Fruit fly (Drosophila melanogaster) whole organism, prepupa: ENCODE results near the gene CG8260.

Experiments
- Blimp-1 ChIP-seq: fragments of 200-800 bp; sonication (Bioruptor generic); optimal IDR thresholded peaks from 3 replicates; lab custom pipeline; 2017; ENCODE audit warnings: missing biosample characterization, missing genetic modification characterization, mild to moderate bottlenecking, moderate library complexity, missing genetic modification reagents
- CG10631 ChIP-seq: fragments of 200-800 bp; sonication (Bioruptor generic); optimal IDR thresholded peaks from 2 replicates; lab custom pipeline; 2016; ENCODE audit warnings: missing biosample characterization, missing genetic modification characterization
- CG10669 ChIP-seq: fragments of 200-800 bp; sonication (Bioruptor generic); optimal IDR thresholded peaks from 3 replicates; lab custom pipeline; 2018; ENCODE audit warnings: missing biosample characterization, mild to moderate bottlenecking, missing genetic modification characterization, moderate library complexity
- CG11294 ChIP-seq: fragments of 200-800 bp; sonication (Bioruptor generic); IDR thresholded peaks from 2 replicates; pipeline ENCODE4 v1.3.6; 2022; ENCODE audit warnings: missing biosample characterization, missing genetic modification characterization
- CG11902 ChIP-seq: fragments of 200-800 bp; sonication (Bioruptor generic); optimal IDR thresholded peaks from 3 replicates; lab custom pipeline; 2016; ENCODE audit warnings: missing biosample characterization, missing genetic modification characterization
- CG15336 ChIP-seq: fragments of 200-800 bp; sonication (Bioruptor generic); IDR thresholded peaks from 2 replicates; pipeline ENCODE4 v1.3.6; 2022; ENCODE audit warnings: missing biosample characterization, missing genetic modification characterization
- CG1621 ChIP-seq: fragments of 200-800 bp; sonication (Bioruptor generic); optimal IDR thresholded peaks from 3 replicates; lab custom pipeline; 2018; ENCODE audit warnings: missing biosample characterization, mild to moderate bottlenecking, missing genetic modification characterization
- CG3032 ChIP-seq: fragments of 200-800 bp; optimal IDR thresholded peaks from 2 replicates; lab custom pipeline; 2019; ENCODE audit warnings: missing biosample characterization, mild to moderate bottlenecking, missing genetic modification characterization, moderate library complexity
- CG31627 ChIP-seq: fragments of 200-800 bp; sonication (Bioruptor generic); optimal IDR thresholded peaks from 3 replicates; lab custom pipeline; 2016; ENCODE audit warnings: missing biosample characterization, missing genetic modification characterization
- CG32006 ChIP-seq: fragments of 200-800 bp; sonication (Bioruptor generic); optimal IDR thresholded peaks from 3 replicates; lab custom pipeline; 2017; ENCODE audit warnings: missing biosample characterization, mild to moderate bottlenecking, missing genetic modification characterization
- CG34406 ChIP-seq: fragments of 200-800 bp; sonication (Bioruptor generic); optimal IDR thresholded peaks from 3 replicates; lab custom pipeline; 2016; ENCODE audit warnings: missing biosample characterization, missing genetic modification characterization
- CG3919 ChIP-seq: fragments of 200-800 bp; sonication (Bioruptor generic); optimal IDR thresholded peaks from 3 replicates; lab custom pipeline; 2016; ENCODE audit warnings: missing biosample characterization, missing genetic modification characterization
- CG4318 ChIP-seq: fragments of 200-800 bp; sonication (Bioruptor generic); optimal IDR thresholded peaks from 3 replicates; lab custom pipeline; 2017; ENCODE audit warnings: missing biosample characterization, mild to moderate bottlenecking, missing genetic modification characterization
- CG6163 ChIP-seq: fragments of 200-800 bp; sonication (Bioruptor generic); IDR thresholded peaks from 3 replicates; pipeline ENCODE4 v1.3.6; 2022; ENCODE audit warnings: missing biosample characterization, missing genetic modification characterization
- CG6276 ChIP-seq: fragments of 200-800 bp; sonication (Bioruptor generic); optimal IDR thresholded peaks from 2 replicates; lab custom pipeline; 2017; ENCODE audit warnings: missing biosample characterization, mild to moderate bottlenecking, missing genetic modification characterization
- CG6792 ChIP-seq: fragments of 200-800 bp; sonication (Bioruptor generic); optimal IDR thresholded peaks from 3 replicates; lab custom pipeline; 2016; ENCODE audit warnings: missing biosample characterization, missing genetic modification characterization
- CG6808 ChIP-seq: fragments of 200-800 bp; sonication (Bioruptor generic); optimal IDR thresholded peaks from 3 replicates; lab custom pipeline; 2017; ENCODE audit warnings: missing biosample characterization, missing genetic modification characterization, mild to moderate bottlenecking, moderate library complexity, missing genetic modification reagents
- CG6854 ChIP-seq: fragments of 200-800 bp; sonication (Bioruptor generic); optimal IDR thresholded peaks from 2 replicates; lab custom pipeline; 2017; ENCODE audit warnings: missing biosample characterization, mild to moderate bottlenecking, missing genetic modification characterization
- CG7368 ChIP-seq: fragments of 200-800 bp; sonication (Bioruptor generic); optimal IDR thresholded peaks from 3 replicates; lab custom pipeline; 2016; ENCODE audit warnings: missing biosample characterization, missing genetic modification characterization
- CG8319 ChIP-seq: fragments of 200-800 bp; sonication (Bioruptor generic); optimal IDR thresholded peaks from 3 replicates; lab custom pipeline; 2016; ENCODE audit warnings: missing biosample characterization, missing genetic modification characterization
- CG8632 ChIP-seq: fragments of 200-800 bp; sonication (Bioruptor generic); optimal IDR thresholded peaks from 3 replicates; lab custom pipeline; 2016; ENCODE audit warnings: missing biosample characterization, missing genetic modification characterization
- CG9139 ChIP-seq: fragments of 200-800 bp; sonication (Bioruptor generic); optimal IDR thresholded peaks from 3 replicates; lab custom pipeline; 2017; ENCODE audit warnings: missing biosample characterization, mild to moderate bottlenecking, missing genetic modification characterization
- Eip75B ChIP-seq: fragments of 200-800 bp; sonication (Bioruptor generic); optimal IDR thresholded peaks from 3 replicates; lab custom pipeline; 2016; ENCODE audit warnings: missing biosample characterization, missing genetic modification characterization
- Eip78C ChIP-seq: fragments of 200-800 bp; sonication (Bioruptor generic); peaks from one replicate; lab custom pipeline; 2016; ENCODE audit warnings: missing biosample characterization, missing genetic modification characterization
- Eip93F ChIP-seq: fragments of 200-800 bp; sonication (Bioruptor generic); optimal IDR thresholded peaks from 2 replicates; lab custom pipeline; 2016; ENCODE audit warnings: missing biosample characterization, mild to moderate bottlenecking, missing genetic modification characterization
- Ets21C ChIP-seq: fragments of 200-800 bp; sonication (Bioruptor generic); optimal IDR thresholded peaks from 3 replicates; lab custom pipeline; 2016; ENCODE audit warnings: missing biosample characterization, missing genetic modification characterization
- Ets96B ChIP-seq: fragments of 200-800 bp; optimal IDR thresholded peaks from 2 replicates; lab custom pipeline; 2019; ENCODE audit warnings: missing biosample characterization, mild to moderate bottlenecking, missing genetic modification characterization, moderate library complexity
- Hr38 ChIP-seq: sonication (Bioruptor generic); optimal IDR thresholded peaks from 2 replicates; lab custom pipeline; 2016; ENCODE audit warnings: missing biosample characterization, missing genetic modification characterization
- Hr39 ChIP-seq: fragments of 200-800 bp; sonication (Bioruptor generic); optimal IDR thresholded peaks from 2 replicates; lab custom pipeline; 2016; ENCODE audit warnings: missing biosample characterization, missing genetic modification characterization
- Hr4 ChIP-seq: fragments of 200-800 bp; sonication (Bioruptor generic); optimal IDR thresholded peaks from 3 replicates; lab custom pipeline; 2016; ENCODE audit warnings: missing biosample characterization, missing genetic modification characterization
- Lpt ChIP-seq: fragments of 200-800 bp; sonication (Bioruptor generic); optimal IDR thresholded peaks from 3 replicates; lab custom pipeline; 2016; ENCODE audit warnings: missing biosample characterization, missing genetic modification characterization
- Met ChIP-seq: fragments of 200-800 bp; sonication (Bioruptor generic); optimal IDR thresholded peaks from 3 replicates; lab custom pipeline; 2016; ENCODE audit warnings: missing biosample characterization, missing genetic modification characterization
- Smox ChIP-seq: fragments of 200-800 bp; sonication (Bioruptor generic); optimal IDR thresholded peaks from 3 replicates; lab custom pipeline; 2016; ENCODE audit warnings: missing biosample characterization, missing genetic modification characterization
- Sox102F ChIP-seq: fragments of 200-800 bp; sonication (Bioruptor generic); optimal IDR thresholded peaks from 2 replicates; lab custom pipeline; 2016; ENCODE audit warnings: missing biosample characterization, mild to moderate bottlenecking, missing genetic modification characterization
- Sox14 ChIP-seq: fragments of 200-800 bp; sonication (Bioruptor generic); optimal IDR thresholded peaks from 3 replicates; lab custom pipeline; 2016; ENCODE audit warnings: missing biosample characterization, missing genetic modification characterization
- Sox15 ChIP-seq: fragments of 200-800 bp; sonication (Bioruptor generic); optimal IDR thresholded peaks from 3 replicates; lab custom pipeline; 2016; ENCODE audit warnings: missing biosample characterization, missing genetic modification characterization
- achi ChIP-seq: fragments of 200-800 bp; sonication (Bioruptor generic); optimal IDR thresholded peaks from 3 replicates; lab custom pipeline; 2016; ENCODE audit warnings: missing biosample characterization, missing genetic modification characterization
- acj6 ChIP-seq: fragments of 200-800 bp; sonication (Bioruptor generic); optimal IDR thresholded peaks from 3 replicates; lab custom pipeline; 2016; ENCODE audit warnings: missing biosample characterization, missing genetic modification characterization
- cyc ChIP-seq: fragments of 200-800 bp; sonication (Bioruptor generic); optimal IDR thresholded peaks from 3 replicates; lab custom pipeline; 2016; ENCODE audit warnings: missing biosample characterization, missing genetic modification characterization
- dac ChIP-seq: fragments of 200-800 bp; sonication (Bioruptor generic); optimal IDR thresholded peaks from 2 replicates; lab custom pipeline; 2017; ENCODE audit warnings: missing biosample characterization, mild to moderate bottlenecking, missing genetic modification characterization
- dsx ChIP-seq: fragments of 200-800 bp; optimal IDR thresholded peaks from 3 replicates; lab custom pipeline; 2019; ENCODE audit warnings: missing biosample characterization, mild to moderate bottlenecking, missing genetic modification characterization, moderate library complexity; ENCODE audit not compliant: poor library complexity, severe bottlenecking
- eg ChIP-seq: fragments of 200-800 bp; sonication (Bioruptor generic); IDR thresholded peaks from 3 replicates; pipeline ENCODE4 v1.3.6; 2022; ENCODE audit warnings: missing biosample characterization, missing genetic modification characterization
- esn ChIP-seq: fragments of 200-800 bp; sonication (Bioruptor generic); optimal IDR thresholded peaks from 2 replicates; lab custom pipeline; 2016; ENCODE audit warnings: missing biosample characterization, mild to moderate bottlenecking, missing genetic modification characterization, moderate library complexity
- fd59A ChIP-seq: fragments of 200-800 bp; sonication (Bioruptor generic); optimal IDR thresholded peaks from 2 replicates; lab custom pipeline; 2017; ENCODE audit warnings: missing biosample characterization, mild to moderate bottlenecking, missing genetic modification characterization, missing genetic modification reagents
- fd85E ChIP-seq: fragments of 200-800 bp; sonication (Bioruptor generic); optimal IDR thresholded peaks from 3 replicates; lab custom pipeline; 2016; ENCODE audit warnings: missing biosample characterization, missing genetic modification characterization
- lz ChIP-seq: fragments of 200-800 bp; sonication (Bioruptor generic); optimal IDR thresholded peaks from 3 replicates; lab custom pipeline; 2016; ENCODE audit warnings: missing biosample characterization, missing genetic modification characterization
- net ChIP-seq: fragments of 200-800 bp; sonication (Bioruptor generic); optimal IDR thresholded peaks from 3 replicates; lab custom pipeline; 2016; ENCODE audit warnings: missing biosample characterization, missing genetic modification characterization
- pdm3 ChIP-seq: fragments of 200-800 bp; sonication (Bioruptor generic); optimal IDR thresholded peaks from 3 replicates; lab custom pipeline; 2016; ENCODE audit warnings: missing biosample characterization, missing genetic modification characterization
- salr ChIP-seq, 2 experiments: fragments of 200-800 bp; sonication (Bioruptor generic); optimal IDR thresholded peaks; 3 replicates each; lab custom pipeline; 2016 to 2018; ENCODE audit warnings: missing biosample characterization in 2 of 2, missing genetic modification characterization in 2 of 2, mild to moderate bottlenecking in 1 of 2
- spab ChIP-seq: fragments of 200-800 bp; sonication (Bioruptor generic); optimal IDR thresholded peaks from 2 replicates; lab custom pipeline; 2017; ENCODE audit warnings: missing biosample characterization, mild to moderate bottlenecking, missing genetic modification characterization, missing genetic modification reagents
- ss ChIP-seq, 2 experiments: fragments of 200-800 bp; sonication (Bioruptor generic); optimal IDR thresholded peaks; 2 replicates in 1 of 2; 3 replicates in 1 of 2; lab custom pipeline; 2017 to 2018; ENCODE audit warnings: mild to moderate bottlenecking in 2 of 2, missing biosample characterization in 2 of 2, missing genetic modification characterization in 2 of 2, moderate library complexity in 1 of 2
- topi ChIP-seq: fragments of 200-800 bp; sonication (Bioruptor generic); optimal IDR thresholded peaks from 3 replicates; lab custom pipeline; 2016; ENCODE audit warnings: missing biosample characterization, missing genetic modification characterization
- vri ChIP-seq: fragments of 200-800 bp; sonication (Bioruptor generic); optimal IDR thresholded peaks from 3 replicates; lab custom pipeline; 2016; ENCODE audit warnings: missing biosample characterization, mild to moderate bottlenecking, missing genetic modification characterization

CG8260 gene

dm6 chrX:15733995-15734394, 22.1 kb upstream of the CG8260 start, which contains the start of the genes CG12379 and MagR:
Gene CG12379, minus strand, starts transcription at chrX:15733996.
Gene MagR, plus strand, starts transcription at chrX:15734270.
- TF ChIP-seq Eip78C (GFP tag; lab: Kevin White, UChicago) = peak; percentile 77
- no peak for TF ChIP-seq CG8319 (GFP tag; lab: Kevin White, UChicago)
- peak; percentile 45 for TF ChIP-seq Ets21C (GFP tag; lab: Kevin White, UChicago)
- TF ChIP-seq CG1621 (tag; lab: Kevin White, UChicago) = no peak
- peak; percentile 32 for TF ChIP-seq CG10631 (GFP tag; lab: Kevin White, UChicago)
- TF ChIP-seq Lpt = no peak
- no peak for TF ChIP-seq CG6792 (GFP tag; lab: Kevin White, UChicago)
- 0 out of 3 replicates have a peak, but pooled peaks have one; percentile 33 for TF ChIP-seq eg
- no peak for TF ChIP-seq dsx (GFP tag; lab: Kevin White, UChicago)
- peak; percentile 66 for TF ChIP-seq Hr39 (GFP tag; lab: Kevin White, UChicago)
- TF ChIP-seq Blimp-1 (GFP tag; lab: Kevin White, UChicago) = no peak
- no peak for TF ChIP-seq CG6276 (GFP tag; lab: Kevin White, UChicago)
- no peak for TF ChIP-seq CG6163
- TF ChIP-seq spab (GFP tag; lab: Kevin White, UChicago) = no peak
- TF ChIP-seq Eip93F (GFP tag; lab: Kevin White, UChicago) = no peak
- TF ChIP-seq salr (GFP tag; optimal IDR thresholded peaks at IDR 0.05; lab: Kevin White, UChicago) = no peak
- TF ChIP-seq CG34406 (GFP tag; lab: Kevin White, UChicago) = no peak
- no peak for TF ChIP-seq CG9139
- TF ChIP-seq achi (GFP tag; lab: Kevin White, UChicago) = peak; percentile 50
- no peak for TF ChIP-seq CG7368 (GFP tag; lab: Kevin White, UChicago)
- TF ChIP-seq Eip75B = no peak
- peak; percentile 33 for TF ChIP-seq fd59A (GFP tag; lab: Kevin White, UChicago)
- peak; percentile 64 for TF ChIP-seq Met (GFP tag; lab: Kevin White, UChicago)
- peak; percentile 25 for TF ChIP-seq Hr4
- TF ChIP-seq pdm3 (GFP tag; lab: Kevin White, UChicago) = peak; percentile 57
- no peak for TF ChIP-seq acj6 (GFP tag; lab: Kevin White, UChicago)
- no peak for TF ChIP-seq CG4318 (GFP tag; lab: Kevin White, UChicago)
- peak; percentile 70 for TF ChIP-seq lz (GFP tag; lab: Kevin White, UChicago)
- no peak for TF ChIP-seq CG15336
- no peak for TF ChIP-seq CG11294
- TF ChIP-seq vri (GFP tag; lab: Kevin White, UChicago) = no peak
- no peak for TF ChIP-seq ss (GFP tag; optimal IDR thresholded peaks at IDR 0.05; lab: Kevin White, UChicago)
- TF ChIP-seq Sox15 (GFP tag; lab: Kevin White, UChicago) = peak; percentile 8
- TF ChIP-seq CG6854 (GFP tag; lab: Kevin White, UChicago) = no peak
- TF ChIP-seq CG8632 (GFP tag; lab: Kevin White, UChicago) = no peak
- TF ChIP-seq CG32006 (GFP tag; lab: Kevin White, UChicago) = peak; percentile 29
- no peak for TF ChIP-seq net (GFP tag; lab: Kevin White, UChicago)
- TF ChIP-seq CG31627 (GFP tag; lab: Kevin White, UChicago) = peak; percentile 69
- TF ChIP-seq topi (GFP tag; lab: Kevin White, UChicago) = peak; percentile 63
- no peak for TF ChIP-seq Hr38
- TF ChIP-seq Sox14 (GFP tag; lab: Kevin White, UChicago) = peak; percentile 18
- TF ChIP-seq dac = no peak
- no peak for TF ChIP-seq Sox102F (GFP tag; lab: Kevin White, UChicago)
- no peak for TF ChIP-seq CG3919 (GFP tag; lab: Kevin White, UChicago)
- peak; percentile 27 for TF ChIP-seq CG11902 (GFP tag; lab: Kevin White, UChicago)
- peak; percentile 36 for TF ChIP-seq Smox (GFP tag; lab: Kevin White, UChicago)
- TF ChIP-seq CG10669 (GFP tag; lab: Kevin White, UChicago) = no peak
- TF ChIP-seq fd85E (GFP tag; lab: Kevin White, UChicago) = no peak
- TF ChIP-seq CG6808 (GFP tag; lab: Kevin White, UChicago) = no peak
- peak; percentile 64 for TF ChIP-seq cyc (GFP tag; lab: Kevin White, UChicago)
- TF ChIP-seq esn (GFP tag; lab: Kevin White, UChicago) = peak; percentile 66
- TF ChIP-seq CG3032 (tag; lab: Kevin White, UChicago) = peak; percentile 62
- TF ChIP-seq Ets96B (tag; lab: Kevin White, UChicago) = peak; percentile 41
